Worm (Caenorhabditis elegans) whole organism, late embryonic: Measurements from ENCODE around the gene rpl-38.

Source experiments
- C38D4.7 ChIP-seq: fragments of 200-800 bp; sonication (Bioruptor generic); optimal IDR thresholded peaks from 2 replicates; lab custom pipeline; 2018; ENCODE audit warnings: mild to moderate bottlenecking, missing genetic modification characterization, moderate library complexity, missing compliant biosample characterization
- K09A11.1 ChIP-seq: sonication (generic microtip); optimal IDR thresholded peaks from 2 replicates; lab custom pipeline; 2017; ENCODE audit warnings: antibody characterized with exemption, mild to moderate bottlenecking, missing genetic modification characterization, missing compliant biosample characterization; ENCODE audit not compliant: insufficient read depth
- Y22D7AL.16 ChIP-seq: sonication (generic microtip); optimal IDR thresholded peaks from 2 replicates; lab custom pipeline; 2016; ENCODE audit warnings: missing genetic modification characterization, missing compliant biosample characterization
- ahr-1 ChIP-seq: sonication (generic microtip); optimal IDR thresholded peaks from 2 replicates; lab custom pipeline; 2016; ENCODE audit warnings: missing genetic modification characterization, missing compliant biosample characterization
- ama-1 ChIP-seq: fragments of 150-350 bp; optimal IDR thresholded peaks from 2 replicates; lab custom pipeline; 2014
- ceh-22 ChIP-seq: sonication (generic microtip); optimal IDR thresholded peaks from 2 replicates; lab custom pipeline; 2017; ENCODE audit warnings: missing biosample characterization, missing genetic modification characterization
- ceh-24 ChIP-seq: sonication (generic microtip); optimal IDR thresholded peaks from 2 replicates; lab custom pipeline; 2016; ENCODE audit warnings: mild to moderate bottlenecking, missing genetic modification characterization, missing compliant biosample characterization
- ceh-31 ChIP-seq: sonication (generic microtip); optimal IDR thresholded peaks from 2 replicates; lab custom pipeline; 2016; ENCODE audit warnings: missing genetic modification characterization, missing compliant biosample characterization
- ceh-45 ChIP-seq: fragments of 200-800 bp; sonication (Bioruptor generic); IDR thresholded peaks from 2 replicates; pipeline ENCODE4 v1.3.6; 2022; ENCODE audit warnings: missing genetic modification reagents, missing genetic modification characterization, missing compliant biosample characterization
- ceh-48 ChIP-seq: sonication (generic microtip); optimal IDR thresholded peaks from 2 replicates; lab custom pipeline; 2016; ENCODE audit warnings: missing genetic modification characterization, inconsistent platforms, missing compliant biosample characterization
- ceh-6 ChIP-seq: fragments of 200-800 bp; sonication (Bioruptor generic); optimal IDR thresholded peaks from 2 replicates; lab custom pipeline; 2018; ENCODE audit warnings: mild to moderate bottlenecking, missing genetic modification characterization, missing compliant biosample characterization
- che-1 ChIP-seq: sonication (generic microtip); optimal IDR thresholded peaks from 2 replicates; lab custom pipeline; 2016; ENCODE audit warnings: mild to moderate bottlenecking, missing genetic modification characterization, missing compliant biosample characterization
- dmd-4 ChIP-seq: sonication (generic microtip); optimal IDR thresholded peaks from 2 replicates; lab custom pipeline; 2016; ENCODE audit warnings: borderline replicate concordance, missing genetic modification characterization, missing compliant biosample characterization
- ets-4 ChIP-seq: sonication (generic microtip); optimal IDR thresholded peaks from 2 replicates; lab custom pipeline; 2016; ENCODE audit warnings: missing genetic modification characterization, missing compliant biosample characterization
- fax-1 ChIP-seq: sonication (generic microtip); optimal IDR thresholded peaks from 2 replicates; lab custom pipeline; 2016; ENCODE audit warnings: missing genotype, missing genetic modification characterization, missing compliant biosample characterization
- fkh-6 ChIP-seq: sonication (generic microtip); optimal IDR thresholded peaks from 2 replicates; lab custom pipeline; 2016; ENCODE audit warnings: missing genetic modification characterization, missing compliant biosample characterization
- hlh-15 ChIP-seq: sonication (generic microtip); optimal IDR thresholded peaks from 2 replicates; lab custom pipeline; 2016; ENCODE audit warnings: missing genetic modification characterization, missing compliant biosample characterization
- hlh-30 ChIP-seq: sonication (generic microtip); optimal IDR thresholded peaks from 2 replicates; lab custom pipeline; 2017; ENCODE audit warnings: antibody characterized with exemption, missing genetic modification characterization, missing compliant biosample characterization; ENCODE audit not compliant: insufficient read depth
- hlh-8 ChIP-seq: sonication (generic microtip); optimal IDR thresholded peaks from 2 replicates; lab custom pipeline; 2016; ENCODE audit warnings: missing genotype, missing genetic modification characterization, missing compliant biosample characterization
- lim-6 ChIP-seq: sonication (generic microtip); optimal IDR thresholded peaks from 2 replicates; lab custom pipeline; 2016; ENCODE audit warnings: missing genetic modification characterization, missing compliant biosample characterization
- lin-11 ChIP-seq: fragments of 200-800 bp; sonication (Bioruptor generic); optimal IDR thresholded peaks from 2 replicates; lab custom pipeline; 2018; ENCODE audit warnings: mild to moderate bottlenecking, missing genetic modification characterization, missing compliant biosample characterization
- madf-2 ChIP-seq: sonication (generic microtip); optimal IDR thresholded peaks from 2 replicates; lab custom pipeline; 2017; ENCODE audit warnings: missing genetic modification characterization, missing compliant biosample characterization
- mec-3 ChIP-seq: sonication (generic microtip); optimal IDR thresholded peaks from 2 replicates; lab custom pipeline; 2016; ENCODE audit warnings: borderline replicate concordance, missing genetic modification characterization, missing compliant biosample characterization
- pha-2 ChIP-seq: sonication (generic microtip); optimal IDR thresholded peaks from 2 replicates; lab custom pipeline; 2017; ENCODE audit warnings: mild to moderate bottlenecking, missing genetic modification characterization, missing compliant biosample characterization
- pha-4 ChIP-seq: fragments of 150-350 bp; optimal IDR thresholded peaks from 2 replicates; lab custom pipeline; 2018; ENCODE audit warnings: missing biosample characterization, missing genetic modification reagents, missing genetic modification characterization
- ref-2 ChIP-seq: sonication (generic microtip); optimal IDR thresholded peaks from 2 replicates; lab custom pipeline; 2016; ENCODE audit warnings: missing genetic modification characterization, missing compliant biosample characterization
- rnt-1 ChIP-seq: sonication (generic microtip); optimal IDR thresholded peaks from 2 replicates; lab custom pipeline; 2016; ENCODE audit warnings: missing genetic modification characterization, missing compliant biosample characterization
- sdc-2 ChIP-seq: sonication (generic microtip); optimal IDR thresholded peaks from 2 replicates; lab custom pipeline; 2016; ENCODE audit warnings: missing genotype, missing genetic modification characterization, missing compliant biosample characterization
- sox-4 ChIP-seq: sonication (generic microtip); optimal IDR thresholded peaks from 2 replicates; lab custom pipeline; 2017; ENCODE audit warnings: mild to moderate bottlenecking, missing genetic modification characterization, inconsistent platforms, missing compliant biosample characterization
- tbx-2 ChIP-seq: sonication (generic microtip); optimal IDR thresholded peaks from 2 replicates; lab custom pipeline; 2016; ENCODE audit warnings: missing genetic modification characterization, missing compliant biosample characterization
- ttx-3 ChIP-seq: sonication (generic microtip); optimal IDR thresholded peaks from 2 replicates; lab custom pipeline; 2016; ENCODE audit warnings: missing genetic modification reagents, missing genetic modification characterization, missing compliant biosample characterization
- unc-3 ChIP-seq, 2 experiments: fragments of 200-800 bp in 1 of 2; sonication (Bioruptor generic) in 1 of 2; sonication (generic microtip) in 1 of 2; conservative IDR thresholded peaks in 1 of 2; optimal IDR thresholded peaks in 1 of 2; 2 replicates each; pipeline versions ENCODE4 v1.3.6 to Lab custom; 2016 to 2022; ENCODE audit warnings: missing compliant biosample characterization in 2 of 2, missing genetic modification characterization in 2 of 2, missing genetic modification reagents in 1 of 2
- unc-42 ChIP-seq: sonication (generic microtip); optimal IDR thresholded peaks from 2 replicates; lab custom pipeline; 2016; ENCODE audit warnings: missing genotype, missing genetic modification characterization, missing compliant biosample characterization
- unc-55 ChIP-seq: sonication (generic microtip); optimal IDR thresholded peaks from 2 replicates; lab custom pipeline; 2017; ENCODE audit warnings: missing biosample characterization, missing genetic modification reagents, missing genetic modification characterization
- unc-86 ChIP-seq: sonication (generic microtip); optimal IDR thresholded peaks from 2 replicates; lab custom pipeline; 2016; ENCODE audit warnings: missing genetic modification characterization, missing compliant biosample characterization
- zip-5 ChIP-seq: sonication (generic microtip); optimal IDR thresholded peaks from 2 replicates; lab custom pipeline; 2016; ENCODE audit warnings: missing genetic modification characterization, missing compliant biosample characterization
- ztf-16 ChIP-seq: sonication (generic microtip); optimal IDR thresholded peaks from 2 replicates; lab custom pipeline; 2017; ENCODE audit warnings: missing genetic modification characterization, missing compliant biosample characterization

Gene rpl-38

ce11 chrV:15481374-15481773 is 30.6 kb upstream of the rpl-38 start, which contains the start of gene nhr-150:
Gene nhr-150, minus strand, starts transcription at chrV:15481465.
- no peak for TF ChIP-seq ceh-6 (GFP tag; lab: Kevin White, UChicago)
- TF ChIP-seq ref-2 (tag; lab: Kevin White, UChicago), result no peak
- no peak for TF ChIP-seq fax-1 (tag; lab: Kevin White, UChicago)
- no peak for TF ChIP-seq unc-3 (GFP tag; conservative IDR thresholded peaks at IDR 0.05; lab: Robert Waterston, UW)
- no peak for TF ChIP-seq unc-3 (tag; optimal IDR thresholded peaks at IDR 0.05; lab: Kevin White, UChicago)
- no peak for TF ChIP-seq ceh-45 (GFP tag; lab: Robert Waterston, UW)
- TF ChIP-seq C38D4.7, result no peak
- no peak for TF ChIP-seq ahr-1 (tag; lab: Kevin White, UChicago)
- TF ChIP-seq Y22D7AL.16, result no peak
- TF ChIP-seq zip-5 (tag; lab: Kevin White, UChicago), result no peak
- TF ChIP-seq sdc-2 (tag; lab: Kevin White, UChicago), result no peak
- TF ChIP-seq che-1, result no peak
- TF ChIP-seq sox-4 (tag; lab: Kevin White, UChicago), result no peak
- no peak for TF ChIP-seq pha-2 (tag; lab: Kevin White, UChicago)
- TF ChIP-seq fkh-6, result no peak
- no peak for TF ChIP-seq ttx-3 (tag; lab: Kevin White, UChicago)
- TF ChIP-seq hlh-15 (tag; lab: Kevin White, UChicago), result no peak
- TF ChIP-seq unc-55 (GFP tag; lab: Kevin White, UChicago), result no peak
- TF ChIP-seq rnt-1 (tag; lab: Kevin White, UChicago), result no peak
- TF ChIP-seq unc-86 (tag; lab: Kevin White, UChicago), result no peak

ce11 chrV:15483563-15483962 is 28.4 kb upstream of the rpl-38 start:
- no peak for TF ChIP-seq ceh-24 (tag; lab: Kevin White, UChicago)
- no peak for TF ChIP-seq tbx-2 (tag; lab: Kevin White, UChicago)
- TF ChIP-seq ceh-48, result no peak
- no peak for TF ChIP-seq zip-5 (tag; lab: Kevin White, UChicago)
- TF ChIP-seq pha-4, result no peak
- TF ChIP-seq unc-86 (tag; lab: Kevin White, UChicago), result no peak
- TF ChIP-seq ama-1 (lab: Kevin White, UChicago), result no peak

- TF ChIP-seq rnt-1 (tag; lab: Kevin White, UChicago) (no peak), Y22D7AL.16 (no peak), ceh-48 (no peak), K09A11.1 (tag; lab: Kevin White, UChicago) (no peak), madf-2 (tag; lab: Kevin White, UChicago) (no peak), ztf-16 (no peak), hlh-30 (tag; lab: Kevin White, UChicago) (no peak), ceh-22 (tag; lab: Kevin White, UChicago) (no peak), mec-3 (tag; lab: Kevin White, UChicago) (no peak), zip-5 (tag; lab: Kevin White, UChicago) (no peak)
These were observed 27.4 kb upstream of the rpl-38 start, which contains the start of gene C06B8.3 for ce11 chrV:15484537-15484936. Gene C06B8.3, minus strand, starts transcription at chrV:15484637.

DNA sequence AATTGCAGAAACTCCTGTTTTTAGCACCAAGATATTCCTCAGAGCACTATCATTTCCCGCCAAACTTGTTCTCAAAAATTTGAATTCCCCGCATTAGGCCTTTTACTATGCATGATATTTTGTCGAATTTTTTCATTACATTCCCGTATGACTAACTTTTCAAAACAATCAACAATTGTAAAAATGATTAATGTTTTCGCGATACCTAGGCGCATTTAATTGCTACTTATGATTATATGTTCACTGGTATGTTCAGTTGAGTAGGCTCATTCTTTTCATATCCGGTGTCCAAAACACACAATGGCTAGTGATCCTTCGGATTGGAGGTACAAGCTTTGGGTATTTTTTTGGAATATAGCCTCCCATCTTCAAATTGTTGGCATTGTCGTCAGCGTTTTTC is 24.2 kb upstream of the rpl-38 start, which contains the start of gene srw-21:
Gene srw-21, plus strand, starts transcription at position 301 of the 400 bp plus-strand sequence.
- no peak for TF ChIP-seq unc-55 (GFP tag; lab: Kevin White, UChicago)
- TF ChIP-seq unc-42 (tag; lab: Kevin White, UChicago), result no peak
- TF ChIP-seq ceh-48, result no peak
- TF ChIP-seq lin-11, result no peak
- TF ChIP-seq ceh-31 (tag; lab: Kevin White, UChicago), result no peak
- TF ChIP-seq unc-86 (tag; lab: Kevin White, UChicago), result no peak
- no peak for TF ChIP-seq dmd-4 (tag; lab: Kevin White, UChicago)
- TF ChIP-seq ceh-6 (GFP tag; lab: Kevin White, UChicago), result no peak

DNA sequence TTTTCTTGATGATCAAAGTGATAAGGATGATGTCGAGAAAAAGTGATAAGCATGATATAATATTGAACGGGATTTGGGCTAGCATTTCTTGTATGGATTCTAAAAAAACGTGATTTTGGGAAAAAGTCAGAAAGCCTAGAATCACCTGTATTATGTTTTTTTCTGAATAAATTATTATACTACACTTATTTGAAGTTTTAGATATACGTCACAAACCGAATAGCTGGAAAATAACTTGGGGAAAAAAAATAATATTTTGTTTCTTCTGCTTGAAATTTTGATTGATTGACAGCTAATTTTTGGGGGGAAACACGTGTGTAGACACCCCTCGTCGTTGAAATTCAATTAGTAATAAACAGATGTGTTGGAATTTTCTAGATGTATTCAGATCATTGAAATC is 19.4 kb upstream of the rpl-38 start, which contains the start of gene str-264:
Gene str-264, minus strand, starts transcription at position 101 of the 400 bp plus-strand sequence.
- TF ChIP-seq ceh-6 (GFP tag; lab: Kevin White, UChicago) (no peak), hlh-8 (tag; lab: Kevin White, UChicago) (no peak), ets-4 (no peak), lim-6 (tag; lab: Kevin White, UChicago) (no peak), ref-2 (tag; lab: Kevin White, UChicago) (no peak)
